Worm (Caenorhabditis elegans) whole organism, early embryonic: ENCODE measurements around the gene H06H21.8.

ENCODE experiments used
- F13C5.2 ChIP-seq: sonication (generic microtip); optimal IDR thresholded peaks from 2 replicates; lab custom pipeline; 2017; ENCODE audit warnings: mild to moderate bottlenecking, missing genetic modification characterization, inconsistent platforms, missing compliant biosample characterization
- ama-1 ChIP-seq: fragments of 150-350 bp; optimal IDR thresholded peaks from 2 replicates; lab custom pipeline; 2014
- ceh-36 ChIP-seq: sonication (generic microtip); optimal IDR thresholded peaks from 2 replicates; lab custom pipeline; 2016; ENCODE audit warnings: missing genetic modification characterization, inconsistent platforms, missing compliant biosample characterization
- ets-7 ChIP-seq: sonication (generic microtip); optimal IDR thresholded peaks from 2 replicates; lab custom pipeline; 2016; ENCODE audit warnings: missing genotype, missing genetic modification characterization, missing compliant biosample characterization
- flt-1 ChIP-seq: fragments of 200-800 bp; sonication (Bioruptor generic); IDR thresholded peaks from 2 replicates; pipeline ENCODE4 v1.3.6; 2022; ENCODE audit warnings: missing genetic modification characterization, missing compliant biosample characterization
- pes-1 ChIP-seq: fragments of 200-800 bp; sonication (Bioruptor generic); IDR thresholded peaks from 2 replicates; pipeline ENCODE4 v1.3.6; 2022; ENCODE audit warnings: missing genetic modification reagents, missing genetic modification characterization, missing compliant biosample characterization

- no peak for TF ChIP-seq ceh-36 (tag; lab: Kevin White, UChicago)
- no peak for TF ChIP-seq F13C5.2 (tag; lab: Kevin White, UChicago)
- TF ChIP-seq pes-1 (GFP tag; lab: Robert Waterston, UW) = no peak
- TF ChIP-seq ets-7 (tag; lab: Kevin White, UChicago) = no peak
- TF ChIP-seq flt-1 (GFP tag; lab: Robert Waterston, UW) = no peak
- no peak for TF ChIP-seq ama-1 (lab: Kevin White, UChicago)
These were observed 13.7 kb downstream of the H06H21.8 start, which contains the start of gene H06H21.11 for ce11 chrIV:4807219-4807618.
